Worm (Caenorhabditis elegans): Measurements from ENCODE around the gene irld-67.

ce11 chrII:2920817-2921458, 13.3 kb downstream of the irld-67 start:
- TF ChIP-seq mdl-1 (tag; optimal IDR thresholded peaks at IDR 0.05) (peak; percentile 70 to 82), mab-5 (tag; optimal IDR thresholded peaks at IDR 0.05) (no peak), skn-1 (tag; optimal IDR thresholded peaks at IDR 0.05) (no peak), unc-39 (tag; optimal IDR thresholded peaks at IDR 0.05) (no peak), ztf-4 (tag; optimal IDR thresholded peaks at IDR 0.05) (no peak), lin-39 (tag; optimal IDR thresholded peaks at IDR 0.05) (no peak), ZK546.5 (tag; optimal IDR thresholded peaks at IDR 0.05) (no peak), ceh-82 (tag; optimal IDR thresholded peaks at IDR 0.05) (no peak), zag-1 (tag; optimal IDR thresholded peaks at IDR 0.05) (no peak), lin-13 (GFP tag; optimal IDR thresholded peaks at IDR 0.05) (peak; percentile 1), aly-2 (tag; optimal IDR thresholded peaks at IDR 0.05) (no peak)

All from whole organism, L2 larva.